Worm (Caenorhabditis elegans): Measurements from ENCODE around the gene W02C12.2.
A peak's percentile ranks its signal among the peaks of the same experiment; 100 is the strongest.

DNA sequence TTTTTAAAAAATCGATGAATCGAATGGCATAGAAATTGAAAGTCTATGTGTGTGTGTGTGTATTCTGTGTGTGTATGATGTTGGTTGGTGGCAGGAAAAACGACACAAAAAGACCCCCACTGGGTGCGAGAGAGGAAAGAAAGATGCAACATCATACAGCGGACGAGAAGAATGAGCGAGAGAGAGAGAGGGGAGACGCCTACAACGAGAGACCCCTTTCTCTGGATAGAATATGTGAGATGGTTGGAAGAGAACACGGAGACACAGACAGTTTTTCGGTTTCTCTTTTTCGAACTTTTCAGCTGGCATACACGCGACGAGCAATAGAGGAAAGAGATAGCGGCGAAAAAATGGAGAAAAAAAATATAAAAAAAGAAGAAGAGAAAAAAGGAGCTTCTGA lies 12.1 kb upstream of the W02C12.2 start:
- no peak for TF ChIP-seq ama-1 (optimal IDR thresholded peaks at IDR 0.05)
- TF ChIP-seq ets-7 (tag; optimal IDR thresholded peaks at IDR 0.05): no peak
- TF ChIP-seq sea-1 (GFP tag; conservative IDR thresholded peaks at IDR 0.05): no peak
- no peak for TF ChIP-seq pes-1 (GFP tag; IDR thresholded peaks at IDR 0.05)
- TF ChIP-seq hmbx-1 (tag; optimal IDR thresholded peaks at IDR 0.05): no peak
- TF ChIP-seq hmg-4 (GFP tag; optimal IDR thresholded peaks at IDR 0.05): peak; percentile 31

All from whole organism, early embryonic.